Fruit fly (Drosophila melanogaster) whole organism, adult: ENCODE results near the gene Rab23.

Experiments
- CG11617 ChIP-seq: fragments of 200-800 bp; sonication (Bioruptor generic); optimal IDR thresholded peaks from 2 replicates; lab custom pipeline; 2017; ENCODE audit warnings: mild to moderate bottlenecking, missing biosample characterization, missing genetic modification reagents, missing genetic modification characterization
- CG12768 ChIP-seq: fragments of 200-800 bp; sonication (Bioruptor generic); optimal IDR thresholded peaks from 2 replicates; lab custom pipeline; 2017; ENCODE audit warnings: missing biosample characterization, missing genetic modification characterization, mild to moderate bottlenecking, moderate library complexity, missing genetic modification reagents
- CG14711 ChIP-seq: fragments of 200-800 bp; sonication (Bioruptor generic); optimal IDR thresholded peaks from 2 replicates; lab custom pipeline; 2018; ENCODE audit warnings: missing biosample characterization, mild to moderate bottlenecking, missing genetic modification characterization, moderate library complexity
- CG1620 ChIP-seq: fragments of 200-800 bp; sonication (Bioruptor generic); optimal IDR thresholded peaks from 2 replicates; lab custom pipeline; 2016; ENCODE audit warnings: missing biosample characterization, missing genetic modification characterization
- CG33017 ChIP-seq: fragments of 200-800 bp; sonication (Bioruptor generic); optimal IDR thresholded peaks from 2 replicates; lab custom pipeline; 2018; ENCODE audit warnings: missing biosample characterization, mild to moderate bottlenecking, missing genetic modification characterization, moderate library complexity
- CG5204 ChIP-seq: fragments of 200-800 bp; sonication (Bioruptor generic); optimal IDR thresholded peaks from 2 replicates; lab custom pipeline; 2016; ENCODE audit warnings: missing biosample characterization, missing genetic modification characterization
- CG7045 ChIP-seq: fragments of 200-800 bp; sonication (Bioruptor generic); optimal IDR thresholded peaks from 2 replicates; lab custom pipeline; 2017; ENCODE audit warnings: missing biosample characterization, mild to moderate bottlenecking, missing genetic modification characterization
- CG7101 ChIP-seq: fragments of 200-800 bp; sonication (Bioruptor generic); optimal IDR thresholded peaks from 2 replicates; lab custom pipeline; 2018; ENCODE audit warnings: missing biosample characterization, mild to moderate bottlenecking, missing genetic modification characterization, moderate library complexity
- Clk ChIP-seq: fragments of 200-800 bp; sonication (Bioruptor generic); optimal IDR thresholded peaks from 2 replicates; lab custom pipeline; 2017; ENCODE audit warnings: missing biosample characterization, missing genetic modification characterization
- Crg-1 ChIP-seq: fragments of 200-800 bp; sonication (Bioruptor generic); optimal IDR thresholded peaks from 2 replicates; lab custom pipeline; 2016; ENCODE audit warnings: missing biosample characterization, missing genetic modification characterization
- Hr96 ChIP-seq: fragments of 200-800 bp; sonication (Bioruptor generic); optimal IDR thresholded peaks from 2 replicates; lab custom pipeline; 2016; ENCODE audit warnings: missing biosample characterization, missing genetic modification characterization
- Mnt ChIP-seq: fragments of 200-800 bp; sonication (Bioruptor generic); optimal IDR thresholded peaks from 2 replicates; lab custom pipeline; 2016; ENCODE audit warnings: missing biosample characterization, mild to moderate bottlenecking, missing genetic modification characterization
- bab1 ChIP-seq: fragments of 200-800 bp; sonication (Bioruptor generic); optimal IDR thresholded peaks from 3 replicates; lab custom pipeline; 2019; ENCODE audit warnings: missing biosample characterization, mild to moderate bottlenecking, missing genetic modification characterization, moderate library complexity
- cic ChIP-seq: fragments of 200-800 bp; sonication (Bioruptor generic); optimal IDR thresholded peaks from 2 replicates; lab custom pipeline; 2017; ENCODE audit warnings: missing biosample characterization, mild to moderate bottlenecking, missing genetic modification characterization, moderate library complexity
- cnc ChIP-seq, 2 experiments: fragments of >200 bp; optimal IDR thresholded peaks; 2 replicates each; lab custom pipeline; 2017
- kay ChIP-seq: fragments of 200-800 bp; sonication (Bioruptor generic); peaks from one replicate; lab custom pipeline; 2016; ENCODE audit warnings: missing biosample characterization, missing genetic modification characterization, borderline replicate concordance
- ovo ChIP-seq: fragments of 200-800 bp; sonication (Bioruptor generic); optimal IDR thresholded peaks from 2 replicates; lab custom pipeline; 2016; ENCODE audit warnings: missing biosample characterization, missing genetic modification characterization
- pad ChIP-seq: fragments of 200-800 bp; sonication (Bioruptor generic); optimal IDR thresholded peaks from 3 replicates; lab custom pipeline; 2017; ENCODE audit warnings: missing biosample characterization, missing genetic modification characterization, mild to moderate bottlenecking, moderate library complexity, missing genetic modification reagents
- tj ChIP-seq: fragments of 200-800 bp; sonication (Bioruptor generic); optimal IDR thresholded peaks from 3 replicates; lab custom pipeline; 2017; ENCODE audit warnings: missing biosample characterization, mild to moderate bottlenecking, missing genetic modification characterization, moderate library complexity
- toe ChIP-seq: fragments of 200-800 bp; sonication (Bioruptor generic); optimal IDR thresholded peaks from 2 replicates; lab custom pipeline; 2016; ENCODE audit warnings: missing biosample characterization, missing genetic modification characterization

Gene Rab23

DNA sequence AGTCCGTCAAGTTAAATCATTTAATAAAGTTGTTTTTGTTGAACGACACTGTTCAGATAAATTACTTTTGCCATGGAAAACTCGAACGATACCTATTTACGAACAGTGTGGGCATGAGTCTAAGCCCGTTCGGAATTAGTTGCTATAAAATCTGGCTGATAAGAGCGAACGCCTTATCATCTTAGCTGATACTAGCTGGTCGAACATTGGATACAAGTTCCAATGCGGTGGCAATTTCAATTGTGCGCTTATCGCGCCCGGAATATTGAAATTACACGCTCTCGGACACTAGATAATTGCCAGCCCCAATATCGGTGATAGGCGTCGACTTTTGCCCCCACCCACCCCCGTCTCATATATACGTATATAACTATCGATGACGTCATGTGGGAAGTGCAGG lies 31.3 kb downstream of the Rab23 start:
- TF ChIP-seq CG11617 (GFP tag; lab: Kevin White, UChicago) (no peak), cic (GFP tag; lab: Kevin White, UChicago) (peak; percentile 48)

DNA sequence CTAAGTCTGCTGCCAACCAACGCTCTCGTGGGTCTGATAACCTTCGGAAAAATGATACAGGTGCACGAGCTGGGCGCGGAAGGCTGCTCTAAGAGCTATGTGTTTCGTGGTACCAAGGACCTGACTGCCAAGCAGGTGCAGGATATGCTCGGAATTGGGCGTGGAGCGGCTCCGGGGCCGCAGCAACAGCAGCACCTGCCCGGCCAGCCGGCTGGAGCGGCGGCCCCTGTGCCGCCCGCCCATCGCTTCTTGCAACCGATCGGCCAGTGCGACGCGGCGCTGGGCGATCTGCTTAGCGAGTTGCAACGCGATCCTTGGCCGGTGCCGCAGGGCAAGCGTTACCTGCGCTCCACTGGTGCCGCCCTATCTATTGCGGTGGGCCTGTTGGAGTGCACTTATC lies 35.3 kb downstream of the Rab23 start:
- no peak for TF ChIP-seq Mnt (GFP tag; lab: Kevin White, UChicago)

DNA sequence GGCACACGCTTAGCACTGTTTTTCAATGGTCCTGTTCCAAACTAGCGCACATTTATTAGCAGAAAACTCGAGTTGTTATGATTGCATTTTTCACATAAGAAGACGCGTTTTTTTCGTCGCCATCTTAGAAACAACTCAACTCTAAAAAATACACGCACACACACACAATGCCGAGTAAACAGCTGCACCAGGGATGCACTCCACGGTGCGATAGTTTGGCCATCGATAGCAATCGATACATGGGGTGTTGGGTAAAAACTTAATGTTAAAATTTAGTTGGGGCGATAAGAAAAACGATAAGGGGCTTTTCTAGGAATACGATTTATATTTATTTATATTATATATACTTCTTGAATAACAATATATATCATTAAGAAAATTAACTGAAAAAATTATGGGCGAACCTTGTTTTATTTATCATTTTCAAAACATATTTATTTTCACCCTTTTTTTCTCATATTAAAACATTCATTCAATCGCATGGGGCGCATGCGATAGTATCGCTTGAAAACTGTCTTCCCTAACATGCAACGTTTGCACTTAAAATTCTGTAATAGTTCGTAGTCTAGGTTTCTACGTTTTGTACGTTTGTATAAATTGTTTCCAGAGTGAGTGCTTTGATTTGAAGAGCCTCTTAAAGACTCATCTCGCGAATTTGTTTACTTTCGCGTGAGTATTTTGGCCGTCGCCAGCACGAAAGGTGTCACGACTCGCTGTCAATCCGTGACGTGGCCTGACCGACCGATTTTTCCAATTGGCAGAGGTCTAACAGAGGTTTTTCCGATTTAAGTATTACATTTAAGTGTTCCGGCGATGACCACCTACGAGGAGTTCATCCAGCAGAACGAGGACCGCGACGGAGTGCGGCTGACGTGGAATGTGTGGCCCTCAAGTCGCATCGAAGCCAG lies 36.4 kb downstream of the Rab23 start, which contains the start of the genes MTA1-like and Sec23:
MTA1-like (minus strand) TSS at position 170 of the 908 bp plus-strand sequence.
Sec23 (plus strand) TSS at position 497 of the 908 bp plus-strand sequence.
- TF ChIP-seq CG12768 (GFP tag; lab: Kevin White, UChicago) (peak; percentile 39), Hr96 (GFP tag; lab: Kevin White, UChicago) (peak; percentile 60), Crg-1 (GFP tag; lab: Kevin White, UChicago) (peak; percentile 60), cic (GFP tag; lab: Kevin White, UChicago) (peak; percentile 33), ovo (GFP tag; lab: Kevin White, UChicago) (peak; percentile 56), Mnt (GFP tag; lab: Kevin White, UChicago) (peak; percentile 26), toe (GFP tag; lab: Kevin White, UChicago) (peak; percentile 61), CG7101 (tag; lab: Kevin White, UChicago) (peak; percentile 75), CG7045 (GFP tag; lab: Kevin White, UChicago) (peak; percentile 29), tj (GFP tag; lab: Kevin White, UChicago) (peak; percentile 96), pad (GFP tag; lab: Kevin White, UChicago) (peak; percentile 56), Clk (GFP tag; lab: Kevin White, UChicago) (peak; percentile 37), CG14711 (peak; percentile 60), CG33017 (peak; percentile 54), CG1620 (GFP tag; lab: Kevin White, UChicago) (peak; percentile 72), kay (GFP tag; lab: Kevin White, UChicago) (no peak), CG5204 (GFP tag; lab: Kevin White, UChicago) (no peak), bab1 (GFP tag; lab: Kevin White, UChicago) (peak; percentile 42), cnc (optimal IDR thresholded peaks at IDR 0.05; lab: Kevin White, UChicago) (no peak), CG11617 (GFP tag; lab: Kevin White, UChicago) (peak; percentile 86)

DNA sequence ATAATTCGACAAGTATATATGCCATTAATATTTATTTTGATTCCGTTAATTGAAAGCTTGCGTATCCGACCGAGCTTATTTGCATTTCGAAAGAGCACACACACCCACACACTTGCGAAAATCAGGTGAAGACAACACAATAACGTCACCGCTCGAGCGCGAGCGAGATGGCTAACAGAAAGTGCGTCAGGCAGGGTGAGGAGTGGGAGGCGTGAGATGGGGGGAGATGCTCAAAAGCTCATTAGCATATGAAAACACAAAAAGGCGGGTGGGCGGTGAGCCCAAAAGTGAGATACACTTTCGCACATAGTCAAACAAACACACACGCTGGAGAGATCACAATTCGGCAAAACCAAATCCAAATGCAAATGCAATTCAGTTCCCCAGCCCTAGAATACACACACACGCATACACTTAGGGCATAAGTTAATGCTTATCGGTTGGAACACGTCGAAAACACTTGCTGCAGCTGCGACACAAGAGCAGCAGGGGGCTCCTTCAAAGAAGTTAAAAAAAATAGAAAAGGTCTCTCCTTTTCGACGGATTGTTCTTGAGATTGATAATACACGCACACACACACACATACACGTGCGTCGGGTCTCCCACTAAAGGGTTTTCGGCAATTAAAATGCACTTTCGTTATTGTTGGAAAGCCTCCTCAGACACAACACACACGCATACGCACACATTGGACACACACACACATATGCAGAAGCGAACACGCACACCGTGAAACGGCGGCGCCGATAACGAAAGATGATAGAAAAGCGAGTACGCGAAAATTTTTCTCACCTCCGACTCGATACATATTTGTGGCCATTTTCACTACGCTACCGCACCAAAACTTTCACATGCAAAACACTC lies 37.3 kb downstream of the Rab23 start:
- TF ChIP-seq pad (GFP tag; lab: Kevin White, UChicago) = peak; percentile 26
- TF ChIP-seq Mnt (GFP tag; lab: Kevin White, UChicago) = peak; percentile 41
- no peak for TF ChIP-seq Clk (GFP tag; lab: Kevin White, UChicago)
- TF ChIP-seq CG1620 (GFP tag; lab: Kevin White, UChicago) = peak; percentile 4
- no peak for TF ChIP-seq kay (GFP tag; lab: Kevin White, UChicago)
- no peak for TF ChIP-seq cnc (optimal IDR thresholded peaks at IDR 0.05; lab: Kevin White, UChicago)
- TF ChIP-seq Crg-1 (GFP tag; lab: Kevin White, UChicago) = no peak
- no peak for TF ChIP-seq cic (GFP tag; lab: Kevin White, UChicago)
- peak; percentile 22 for TF ChIP-seq CG7101 (tag; lab: Kevin White, UChicago)
- TF ChIP-seq ovo (GFP tag; lab: Kevin White, UChicago) = no peak
- peak; percentile 15 for TF ChIP-seq CG12768 (GFP tag; lab: Kevin White, UChicago)
- TF ChIP-seq CG7045 (GFP tag; lab: Kevin White, UChicago) = no peak
- no peak for TF ChIP-seq Hr96 (GFP tag; lab: Kevin White, UChicago)
- peak; percentile 46 for TF ChIP-seq CG33017
- TF ChIP-seq CG5204 (GFP tag; lab: Kevin White, UChicago) = no peak
- peak; percentile 25 for TF ChIP-seq tj (GFP tag; lab: Kevin White, UChicago)

DNA sequence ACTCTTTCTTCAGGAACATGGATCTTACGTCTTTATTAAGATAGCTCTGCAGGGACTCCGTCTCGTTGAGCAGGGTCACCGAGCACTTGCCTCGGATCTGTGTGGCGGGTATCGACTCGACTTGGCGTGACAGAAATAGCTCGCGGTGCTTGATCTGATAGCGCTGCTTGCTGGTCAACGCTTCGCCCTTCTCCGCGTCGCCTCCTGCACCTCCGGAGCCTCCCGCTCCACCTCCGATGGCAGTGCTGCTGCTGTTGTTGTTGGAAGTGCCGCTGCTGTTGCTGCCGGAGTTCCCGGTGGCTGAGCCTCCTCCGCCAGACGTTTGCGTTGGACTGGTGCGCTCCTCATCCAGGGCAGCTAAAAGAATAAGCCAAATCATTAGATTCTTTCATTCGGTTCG lies 41.8 kb downstream of the Rab23 start:
- TF ChIP-seq CG33017 (no peak), toe (GFP tag; lab: Kevin White, UChicago) (no peak), cnc (optimal IDR thresholded peaks at IDR 0.05; lab: Kevin White, UChicago) (no peak)
